Fruit fly (Drosophila melanogaster) whole organism, embryonic: ENCODE data around the gene CG4462.
A peak's percentile ranks its signal among the peaks of the same experiment; 100 is the strongest.

Experiments
- ATbp ChIP-seq: fragments of 200-800 bp; sonication (Bioruptor generic); optimal IDR thresholded peaks from 2 replicates; lab custom pipeline; 2017; ENCODE audit warnings: missing biosample characterization, mild to moderate bottlenecking, missing genetic modification characterization, missing genetic modification reagents
- Bgb ChIP-seq: fragments of 200-800 bp; sonication (Bioruptor generic); IDR thresholded peaks from 2 replicates; pipeline ENCODE4 v1.3.6; 2022; ENCODE audit warnings: missing biosample characterization, missing genetic modification characterization; ENCODE audit not compliant: partially characterized antibody
- CG13775 ChIP-seq: fragments of 200-800 bp; sonication (Bioruptor generic); optimal IDR thresholded peaks from 3 replicates; lab custom pipeline; 2017; ENCODE audit warnings: missing biosample characterization, mild to moderate bottlenecking, missing genetic modification characterization
- CG31441 ChIP-seq: fragments of 200-800 bp; sonication (Bioruptor generic); IDR thresholded peaks from 2 replicates; pipeline ENCODE4 v1.3.6; 2022; ENCODE audit warnings: missing biosample characterization, missing genetic modification characterization
- CG3163 ChIP-seq: fragments of 200-800 bp; sonication (Bioruptor generic); optimal IDR thresholded peaks from 3 replicates; lab custom pipeline; 2016; ENCODE audit warnings: missing biosample characterization, missing genetic modification characterization
- CG34376 ChIP-seq: fragments of 200-800 bp; sonication (Bioruptor generic); optimal IDR thresholded peaks from 2 replicates; lab custom pipeline; 2018; ENCODE audit warnings: missing biosample characterization, mild to moderate bottlenecking, missing genetic modification characterization
- CG4282 ChIP-seq: fragments of 200-800 bp; sonication (Bioruptor generic); optimal IDR thresholded peaks from 2 replicates; lab custom pipeline; 2016; ENCODE audit warnings: missing biosample characterization, missing genetic modification characterization
- CG6272 ChIP-seq: fragments of 200-800 bp; sonication (Bioruptor generic); IDR thresholded peaks from 2 replicates; pipeline ENCODE4 v1.3.6; 2022; ENCODE audit warnings: missing biosample characterization, missing genetic modification characterization
- CG7271 ChIP-seq: fragments of 200-800 bp; sonication (Bioruptor generic); optimal IDR thresholded peaks from 2 replicates; lab custom pipeline; 2018; ENCODE audit warnings: missing biosample characterization, mild to moderate bottlenecking, missing genetic modification characterization, moderate library complexity
- CG7963 ChIP-seq: fragments of 200-800 bp; sonication (Bioruptor generic); IDR thresholded peaks from 3 replicates; pipeline ENCODE4 v1.3.6; 2022; ENCODE audit warnings: missing biosample characterization, missing genetic modification characterization; ENCODE audit not compliant: partially characterized antibody
- CG9215 ChIP-seq: fragments of 200-800 bp; sonication (Bioruptor generic); IDR thresholded peaks from 2 replicates; pipeline ENCODE4 v1.3.6; 2022; ENCODE audit warnings: missing biosample characterization, missing genetic modification characterization
- CoRest ChIP-seq: fragments of 200-800 bp; sonication (Bioruptor generic); optimal IDR thresholded peaks from 3 replicates; lab custom pipeline; 2018; ENCODE audit warnings: missing biosample characterization, mild to moderate bottlenecking, missing genetic modification characterization, moderate library complexity
- Dp ChIP-seq: fragments of 200-800 bp; sonication (Bioruptor generic); optimal IDR thresholded peaks from 2 replicates; lab custom pipeline; 2018; ENCODE audit warnings: missing biosample characterization, mild to moderate bottlenecking, missing genetic modification characterization, moderate library complexity
- E2f2 ChIP-seq: fragments of 200-800 bp; sonication (Bioruptor generic); IDR thresholded peaks from 2 replicates; pipeline ENCODE4 v1.3.6; 2022; ENCODE audit warnings: missing biosample characterization, missing genetic modification characterization
- Eip74EF ChIP-seq, 2 experiments: fragments of 200-800 bp in 1 of 2; fragments of >200 bp in 1 of 2; sonication (Bioruptor generic) in 1 of 2; optimal IDR thresholded peaks; 2 replicates each; lab custom pipeline; 2017 to 2019; ENCODE audit warnings: missing biosample characterization in 2 of 2, missing genetic modification characterization in 2 of 2, mild to moderate bottlenecking in 1 of 2, moderate library complexity in 1 of 2
- Ets65A ChIP-seq: fragments of 200-800 bp; sonication (Bioruptor generic); peaks from one replicate; lab custom pipeline; 2016; ENCODE audit warnings: missing biosample characterization, missing genetic modification characterization
- Fer3 ChIP-seq: fragments of 200-800 bp; sonication (Bioruptor generic); optimal IDR thresholded peaks from 2 replicates; lab custom pipeline; 2018; ENCODE audit warnings: missing biosample characterization, mild to moderate bottlenecking, missing genetic modification characterization, moderate library complexity
- Hr78 ChIP-seq, 2 experiments: fragments of 200-800 bp in 1 of 2; fragments of >200 bp in 1 of 2; sonication (Bioruptor generic) in 1 of 2; optimal IDR thresholded peaks; 2 replicates each; lab custom pipeline; 2017 to 2019; ENCODE audit warnings: missing biosample characterization in 2 of 2, missing genetic modification characterization in 2 of 2, mild to moderate bottlenecking in 1 of 2, moderate library complexity in 1 of 2
- Med ChIP-seq: fragments of 200-800 bp; sonication (Bioruptor generic); peaks from one replicate; lab custom pipeline; 2016; ENCODE audit warnings: missing biosample characterization, missing genetic modification characterization, mild to moderate bottlenecking, inconsistent platforms, moderate library complexity
- Pdp1 ChIP-seq, 2 experiments: fragments of 200-800 bp; sonication (Bioruptor generic); optimal IDR thresholded peaks; 3 replicates each; lab custom pipeline; 2016; ENCODE audit warnings: missing biosample characterization in 2 of 2, missing genetic modification characterization in 2 of 2, mild to moderate bottlenecking in 1 of 2, moderate library complexity in 1 of 2
- Spps ChIP-seq: fragments of 200-800 bp; sonication (Bioruptor generic); optimal IDR thresholded peaks from 2 replicates; lab custom pipeline; 2018; ENCODE audit warnings: missing biosample characterization, mild to moderate bottlenecking, missing genetic modification characterization
- crol ChIP-seq: fragments of 200-800 bp; sonication (Bioruptor generic); IDR thresholded peaks from 2 replicates; pipeline ENCODE4 v1.3.6; 2022; ENCODE audit warnings: missing biosample characterization, missing genetic modification characterization
- dmrt11E ChIP-seq: fragments of 200-800 bp; sonication (Bioruptor generic); optimal IDR thresholded peaks from 3 replicates; lab custom pipeline; 2018; ENCODE audit warnings: missing biosample characterization, mild to moderate bottlenecking, missing genetic modification characterization, moderate library complexity
- exex ChIP-seq: fragments of 200-800 bp; sonication (Bioruptor generic); optimal IDR thresholded peaks from 4 replicates; lab custom pipeline; 2018; ENCODE audit warnings: missing biosample characterization, mild to moderate bottlenecking, missing genetic modification characterization, moderate library complexity
- gcm ChIP-seq: fragments of 200-800 bp; sonication (Bioruptor generic); optimal IDR thresholded peaks from 2 replicates; lab custom pipeline; 2019; ENCODE audit warnings: missing biosample characterization, mild to moderate bottlenecking, missing genetic modification characterization, moderate library complexity
- hkb ChIP-seq, 2 experiments: fragments of 200-800 bp in 1 of 2; fragments of >200 bp in 1 of 2; sonication (Bioruptor generic) in 1 of 2; IDR thresholded peaks in 1 of 2; optimal IDR thresholded peaks in 1 of 2; 2 replicates each; pipeline versions ENCODE4 v1.3.6 to Lab custom; 2017 to 2022; ENCODE audit warnings: missing biosample characterization in 1 of 2, missing genetic modification characterization in 1 of 2
- lab ChIP-seq: fragments of 200-800 bp; sonication (Bioruptor generic); optimal IDR thresholded peaks from 3 replicates; lab custom pipeline; 2017; ENCODE audit warnings: missing biosample characterization, missing genetic modification characterization, mild to moderate bottlenecking, moderate library complexity, missing genetic modification reagents
- mld ChIP-seq: fragments of 200-800 bp; sonication (Bioruptor generic); IDR thresholded peaks from 3 replicates; pipeline ENCODE4 v1.3.6; 2022; ENCODE audit warnings: missing biosample characterization, missing genetic modification characterization; ENCODE audit not compliant: partially characterized antibody
- nerfin-2 ChIP-seq: fragments of 200-800 bp; sonication (Bioruptor generic); IDR thresholded peaks from 2 replicates; pipeline ENCODE4 v1.3.6; 2022; ENCODE audit warnings: missing biosample characterization, missing genetic modification characterization; ENCODE audit not compliant: partially characterized antibody
- nom ChIP-seq: fragments of 200-800 bp; sonication (Bioruptor generic); optimal IDR thresholded peaks from 2 replicates; lab custom pipeline; 2017; ENCODE audit warnings: missing biosample characterization, missing genetic modification characterization, mild to moderate bottlenecking, moderate library complexity, missing genetic modification reagents
- odd ChIP-seq: fragments of 200-800 bp; sonication (Bioruptor generic); optimal IDR thresholded peaks from 2 replicates; lab custom pipeline; 2017; ENCODE audit warnings: missing biosample characterization, mild to moderate bottlenecking, missing genetic modification characterization
- prd ChIP-seq, 3 experiments: fragments of >200 bp in 2 of 3; fragments of 200-800 bp in 1 of 3; sonication (Bioruptor generic) in 1 of 3; optimal IDR thresholded peaks in 2 of 3; IDR thresholded peaks in 1 of 3; 2 replicates in 2 of 3; 3 replicates in 1 of 3; pipeline versions ENCODE4 v1.3.6 to Lab custom; 2017 to 2022; ENCODE audit warnings: missing biosample characterization in 1 of 3, missing genetic modification characterization in 1 of 3
- sob ChIP-seq: fragments of 200-800 bp; sonication (Bioruptor generic); IDR thresholded peaks from 2 replicates; pipeline ENCODE4 v1.3.6; 2022; ENCODE audit warnings: missing biosample characterization, missing genetic modification characterization
- usp ChIP-seq: fragments of >200 bp; optimal IDR thresholded peaks from 2 replicates; lab custom pipeline; 2017; ENCODE audit warnings: missing biosample characterization, missing genetic modification characterization
- zen2 ChIP-seq: fragments of 200-800 bp; sonication (Bioruptor generic); IDR thresholded peaks from 3 replicates; pipeline ENCODE4 v1.3.6; 2022; ENCODE audit warnings: missing biosample characterization, missing genetic modification characterization; ENCODE audit not compliant: partially characterized antibody

The CG4462 gene

dm6 chr3R:19911030-19911429 is 14.1 kb downstream of the CG4462 start:
- TF ChIP-seq CG3163 (GFP tag; lab: Kevin White, UChicago): no peak
- TF ChIP-seq CoRest (tag; lab: Kevin White, UChicago): no peak
- TF ChIP-seq Bgb (GFP tag; lab: Robert Waterston, UW): no peak
- TF ChIP-seq nom: no peak
- no peak for TF ChIP-seq prd (optimal IDR thresholded peaks at IDR 0.05; lab: Kevin White, UChicago)
- no peak for TF ChIP-seq prd (GFP tag; IDR thresholded peaks at IDR 0.05; lab: Robert Waterston, UW)
- no peak for TF ChIP-seq crol (GFP tag; lab: Robert Waterston, UW)
- no peak for TF ChIP-seq odd (GFP tag; lab: Kevin White, UChicago)
- TF ChIP-seq sob (GFP tag; lab: Robert Waterston, UW): no peak
- no peak for TF ChIP-seq mld (GFP tag; lab: Robert Waterston, UW)
- no peak for TF ChIP-seq CG13775
- TF ChIP-seq Ets65A (GFP tag; lab: Kevin White, UChicago): peak; percentile 91
- no peak for TF ChIP-seq CG7963 (GFP tag; lab: Robert Waterston, UW)
- TF ChIP-seq zen2 (GFP tag; lab: Robert Waterston, UW): no peak
- TF ChIP-seq Med: peak; percentile 69
- TF ChIP-seq Fer3: no peak
- TF ChIP-seq Pdp1 (GFP tag; optimal IDR thresholded peaks at IDR 0.05; lab: Kevin White, UChicago): no peak

- TF ChIP-seq ATbp (GFP tag; lab: Kevin White, UChicago): peak; percentile 19
- no peak for TF ChIP-seq lab (GFP tag; lab: Kevin White, UChicago)
- TF ChIP-seq Dp: no peak
- no peak for TF ChIP-seq E2f2 (GFP tag; lab: Robert Waterston, UW)
- peak; percentile 25 for TF ChIP-seq CG34376 (GFP tag; lab: Kevin White, UChicago)
- no peak for TF ChIP-seq gcm (GFP tag; lab: Kevin White, UChicago)
- TF ChIP-seq CG31441 (GFP tag; lab: Robert Waterston, UW): no peak
- no peak for TF ChIP-seq CG6272 (GFP tag; lab: Robert Waterston, UW)
- no peak for TF ChIP-seq CG4282 (GFP tag; lab: Kevin White, UChicago)
- TF ChIP-seq CG9215 (GFP tag; lab: Robert Waterston, UW): no peak
- TF ChIP-seq dmrt11E (tag; lab: Kevin White, UChicago): no peak
- TF ChIP-seq hkb (optimal IDR thresholded peaks at IDR 0.05; lab: Kevin White, UChicago): no peak
- TF ChIP-seq hkb (GFP tag; IDR thresholded peaks at IDR 0.05; lab: Robert Waterston, UW): 0 out of 2 replicates have a peak, but pooled peaks have one; percentile 6
- no peak for TF ChIP-seq usp (GFP tag; lab: Kevin White, UChicago)
- TF ChIP-seq CG7963 (GFP tag; lab: Robert Waterston, UW): no peak
- peak; percentile 15 for TF ChIP-seq exex (tag; lab: Kevin White, UChicago)
- no peak for TF ChIP-seq nerfin-2
- TF ChIP-seq Hr78 (GFP tag; optimal IDR thresholded peaks at IDR 0.05; lab: Kevin White, UChicago): peak in 1 of 2 experiments; percentile 78
- TF ChIP-seq Spps (tag; lab: Kevin White, UChicago): no peak
- TF ChIP-seq CG7271: no peak
- TF ChIP-seq Eip74EF (GFP tag; optimal IDR thresholded peaks at IDR 0.05; lab: Kevin White, UChicago): peak in 1 of 2 experiments; percentile 34
These were observed 14.7 kb downstream of the CG4462 start for dm6 chr3R:19910302-19911029.
